Fruit fly (Drosophila melanogaster) whole organism, embryonic: ENCODE measurements around the gene ppk7.

Experiments used
- CG9932 ChIP-seq: fragments of 200-800 bp; sonication (Bioruptor generic); IDR thresholded peaks from 2 replicates; pipeline ENCODE4 v1.3.6; 2022; ENCODE audit warnings: missing biosample characterization, missing genetic modification characterization
- HmgD ChIP-seq: fragments of 200-800 bp; sonication (Bioruptor generic); optimal IDR thresholded peaks from 3 replicates; lab custom pipeline; 2016; ENCODE audit warnings: missing biosample characterization, missing genetic modification characterization
- pan ChIP-seq, 4 experiments: fragments of >200 bp in 3 of 4; fragments of 200-800 bp in 1 of 4; sonication (Bioruptor generic) in 1 of 4; optimal IDR thresholded peaks in 3 of 4; IDR thresholded peaks in 1 of 4; 2 replicates each; pipeline versions ENCODE4 v1.3.6 to Lab custom; 2017 to 2022; ENCODE audit warnings: missing biosample characterization in 2 of 4, missing genetic modification characterization in 2 of 4, mixed read lengths in 1 of 4

DNA sequence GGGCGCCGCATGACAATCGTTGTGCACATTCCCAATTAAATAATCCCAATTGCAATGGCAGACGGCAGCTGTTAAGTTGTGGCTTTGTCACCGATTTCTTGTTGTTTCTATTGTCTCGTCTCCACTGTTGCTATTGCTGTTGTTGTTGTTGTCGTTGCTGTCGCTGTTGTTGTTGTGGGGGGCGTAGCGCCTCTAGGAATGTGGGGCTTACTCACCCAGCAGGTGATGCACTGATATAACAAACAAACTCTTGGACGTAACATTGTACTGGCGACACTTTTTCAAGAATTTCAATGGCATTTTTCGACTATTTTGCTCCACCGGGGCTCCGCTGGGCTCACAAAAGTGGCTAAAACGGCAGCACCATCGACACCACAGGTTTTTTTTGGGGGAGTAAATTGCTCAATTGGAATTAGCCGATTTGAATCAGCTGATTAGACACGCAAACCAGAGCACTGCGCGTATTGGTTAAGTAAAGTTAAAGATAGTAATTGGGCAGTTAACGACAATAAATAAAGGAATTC lies 16.2 kb downstream of the ppk7 start:
- TF ChIP-seq HmgD (GFP tag; lab: Kevin White, UChicago) (no peak), pan (optimal IDR thresholded peaks at IDR 0.05; lab: Kevin White, UChicago) (no peak), pan (GFP tag; optimal IDR thresholded peaks at IDR 0.05 in 1 of 2, IDR thresholded peaks at IDR 0.05 in 1 of 2) (no peak), CG9932 (GFP tag; lab: Robert Waterston, UW) (no peak)
